Fruit fly (Drosophila melanogaster) Kc167 (cell line): ENCODE results near the gene hob.

ENCODE experiments used
- Myc ChIP-seq: fragments of >200 bp; optimal IDR thresholded peaks from 2 replicates; lab custom pipeline; 2017; ENCODE audit warnings: missing external identifiers
- Sin3A ChIP-seq: fragments of >200 bp; optimal IDR thresholded peaks from 2 replicates; lab custom pipeline; 2018; ENCODE audit warnings: missing external identifiers
- psq ChIP-seq: fragments of >200 bp; optimal IDR thresholded peaks from 2 replicates; lab custom pipeline; 2017; ENCODE audit warnings: missing external identifiers

DNA sequence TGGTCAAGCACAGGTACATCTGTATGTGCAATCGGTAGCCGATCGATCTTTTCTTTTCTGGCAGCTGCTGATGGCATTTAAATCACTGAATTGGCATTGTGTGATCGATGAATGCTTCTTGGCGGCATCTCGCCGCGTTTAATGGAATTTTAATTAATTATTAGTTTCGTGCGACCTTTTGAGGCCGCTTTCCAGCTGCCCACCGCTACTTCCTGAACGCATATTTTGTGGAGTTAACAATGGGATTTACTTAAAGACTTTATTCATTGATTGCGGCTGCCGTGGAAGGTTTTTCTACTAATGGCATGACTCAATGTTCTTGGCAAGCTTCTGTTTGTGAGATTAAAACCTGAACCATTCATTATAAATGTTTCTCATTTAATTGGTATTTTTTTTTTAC is 42.9 kb upstream of the hob start:
- TF ChIP-seq Myc (lab: Kevin White, UChicago): no peak
- TF ChIP-seq psq: no peak
- no peak for TF ChIP-seq Sin3A
